Fruit fly (Drosophila melanogaster) whole organism, embryonic: Measurements from ENCODE around the gene Ythdc1.

ENCODE experiments used
- Asciz ChIP-seq: fragments of 200-800 bp; sonication (Bioruptor generic); optimal IDR thresholded peaks from 2 replicates; lab custom pipeline; 2017; ENCODE audit warnings: missing biosample characterization, mild to moderate bottlenecking, missing genetic modification characterization, missing genetic modification reagents
- Atf3 ChIP-seq: fragments of 200-800 bp; sonication (Bioruptor generic); optimal IDR thresholded peaks from 3 replicates; lab custom pipeline; 2016; ENCODE audit warnings: missing biosample characterization, missing genetic modification characterization
- Bgb ChIP-seq: fragments of 200-800 bp; sonication (Bioruptor generic); IDR thresholded peaks from 2 replicates; pipeline ENCODE4 v1.3.6; 2022; ENCODE audit warnings: missing biosample characterization, missing genetic modification characterization; ENCODE audit not compliant: partially characterized antibody
- CG10321 ChIP-seq: fragments of 200-800 bp; sonication (Bioruptor generic); IDR thresholded peaks from 2 replicates; pipeline ENCODE4 v1.3.6; 2022; ENCODE audit warnings: missing biosample characterization, missing genetic modification characterization
- CG12219 ChIP-seq: fragments of 200-800 bp; sonication (Bioruptor generic); optimal IDR thresholded peaks from 3 replicates; lab custom pipeline; 2018; ENCODE audit warnings: missing biosample characterization, mild to moderate bottlenecking, missing genetic modification characterization
- CG13287 ChIP-seq: fragments of 200-800 bp; sonication (Bioruptor generic); IDR thresholded peaks from 2 replicates; pipeline ENCODE4 v1.3.6; 2022; ENCODE audit warnings: missing biosample characterization, missing genetic modification characterization; ENCODE audit not compliant: partially characterized antibody
- CG14860 ChIP-seq: fragments of 200-800 bp; sonication (Bioruptor generic); IDR thresholded peaks from 3 replicates; pipeline ENCODE4 v1.3.6; 2022; ENCODE audit warnings: missing biosample characterization, missing genetic modification characterization; ENCODE audit not compliant: partially characterized antibody
- CG17802 ChIP-seq: fragments of 200-800 bp; sonication (Bioruptor generic); optimal IDR thresholded peaks from 2 replicates; lab custom pipeline; 2018; ENCODE audit warnings: missing biosample characterization, mild to moderate bottlenecking, missing genetic modification characterization, moderate library complexity
- CG17829 ChIP-seq: fragments of 200-800 bp; optimal IDR thresholded peaks from 2 replicates; lab custom pipeline; 2019; ENCODE audit warnings: missing biosample characterization, mild to moderate bottlenecking, missing genetic modification characterization, moderate library complexity
- CG1832 ChIP-seq: fragments of 200-800 bp; sonication (Bioruptor generic); optimal IDR thresholded peaks from 2 replicates; lab custom pipeline; 2017; ENCODE audit warnings: missing biosample characterization, mild to moderate bottlenecking, missing genetic modification characterization, inconsistent platforms
- CG18619 ChIP-seq: fragments of 200-800 bp; sonication (Bioruptor generic); optimal IDR thresholded peaks from 3 replicates; lab custom pipeline; 2017; ENCODE audit warnings: missing biosample characterization, mild to moderate bottlenecking, missing genetic modification characterization
- CG2712 ChIP-seq: fragments of 200-800 bp; optimal IDR thresholded peaks from 3 replicates; lab custom pipeline; 2019; ENCODE audit warnings: missing biosample characterization, mild to moderate bottlenecking, missing genetic modification characterization, moderate library complexity
- CG3065 ChIP-seq: fragments of 200-800 bp; sonication (Bioruptor generic); optimal IDR thresholded peaks from 2 replicates; lab custom pipeline; 2016; ENCODE audit warnings: missing biosample characterization, missing genetic modification characterization
- CG32772 ChIP-seq: fragments of 200-800 bp; sonication (Bioruptor generic); IDR thresholded peaks from 2 replicates; pipeline ENCODE4 v1.3.6; 2022; ENCODE audit warnings: missing biosample characterization, missing genetic modification characterization
- CG33213 ChIP-seq: fragments of 200-800 bp; sonication (Bioruptor generic); optimal IDR thresholded peaks from 3 replicates; lab custom pipeline; 2016; ENCODE audit warnings: missing biosample characterization, missing genetic modification characterization
- CG4360 ChIP-seq: fragments of 200-800 bp; sonication (Bioruptor generic); IDR thresholded peaks from 2 replicates; pipeline ENCODE4 v1.3.6; 2022; ENCODE audit warnings: missing biosample characterization, missing genetic modification characterization
- Dll ChIP-seq: fragments of 200-800 bp; sonication (Bioruptor generic); IDR thresholded peaks from 4 replicates; pipeline ENCODE4 v1.3.6; 2022; ENCODE audit warnings: missing biosample characterization, missing genetic modification characterization; ENCODE audit not compliant: partially characterized antibody
- Elba2 ChIP-seq: fragments of 200-800 bp; sonication (Bioruptor generic); optimal IDR thresholded peaks from 3 replicates; lab custom pipeline; 2016; ENCODE audit warnings: missing biosample characterization, missing genetic modification characterization
- Ets97D ChIP-seq: fragments of 200-800 bp; sonication (Bioruptor generic); optimal IDR thresholded peaks from 3 replicates; lab custom pipeline; 2016; ENCODE audit warnings: missing biosample characterization, missing genetic modification characterization
- HLH4C ChIP-seq: fragments of 200-800 bp; sonication (Bioruptor generic); IDR thresholded peaks from 3 replicates; pipeline ENCODE4 v1.3.6; 2022; ENCODE audit warnings: missing biosample characterization, missing genetic modification characterization; ENCODE audit not compliant: partially characterized antibody
- HmgD ChIP-seq: fragments of 200-800 bp; sonication (Bioruptor generic); optimal IDR thresholded peaks from 3 replicates; lab custom pipeline; 2016; ENCODE audit warnings: missing biosample characterization, missing genetic modification characterization
- HmgZ ChIP-seq: fragments of 200-800 bp; sonication (Bioruptor generic); optimal IDR thresholded peaks from 2 replicates; lab custom pipeline; 2018; ENCODE audit warnings: missing biosample characterization, mild to moderate bottlenecking, missing genetic modification characterization
- Hmx ChIP-seq: fragments of 200-800 bp; sonication (Bioruptor generic); optimal IDR thresholded peaks from 2 replicates; lab custom pipeline; 2016; ENCODE audit warnings: missing biosample characterization, missing genetic modification characterization
- Mrtf ChIP-seq: fragments of 200-800 bp; sonication (Bioruptor generic); IDR thresholded peaks from 3 replicates; pipeline ENCODE4 v1.3.6; 2022; ENCODE audit warnings: missing biosample characterization, missing genetic modification characterization
- Neu2 ChIP-seq: fragments of 200-800 bp; sonication (Bioruptor generic); optimal IDR thresholded peaks from 3 replicates; lab custom pipeline; 2016; ENCODE audit warnings: missing biosample characterization, missing genetic modification characterization, borderline replicate concordance
- NfI ChIP-seq: fragments of 200-800 bp; sonication (Bioruptor generic); optimal IDR thresholded peaks from 3 replicates; lab custom pipeline; 2018; ENCODE audit warnings: missing biosample characterization, mild to moderate bottlenecking, missing genetic modification characterization, moderate library complexity
- Opbp ChIP-seq: fragments of 200-800 bp; sonication (Bioruptor generic); IDR thresholded peaks from 3 replicates; pipeline ENCODE4 v1.3.6; 2022; ENCODE audit warnings: missing biosample characterization, missing genetic modification characterization; ENCODE audit not compliant: partially characterized antibody
- Rfx ChIP-seq: fragments of 200-800 bp; sonication (Bioruptor generic); IDR thresholded peaks from 2 replicates; pipeline ENCODE4 v1.3.6; 2022; ENCODE audit warnings: missing biosample characterization, missing genetic modification characterization
- Sin3A ChIP-seq: fragments of >200 bp; optimal IDR thresholded peaks from 2 replicates; lab custom pipeline; 2018
- al ChIP-seq: fragments of 200-800 bp; sonication (Bioruptor generic); IDR thresholded peaks from 2 replicates; pipeline ENCODE4 v1.3.6; 2022; ENCODE audit warnings: missing biosample characterization, missing genetic modification characterization
- bcd ChIP-seq: fragments of 200-800 bp; sonication (Bioruptor generic); optimal IDR thresholded peaks from 2 replicates; lab custom pipeline; 2017; ENCODE audit warnings: missing biosample characterization, mild to moderate bottlenecking, missing genetic modification characterization
- btn ChIP-seq: fragments of 200-800 bp; sonication (Bioruptor generic); optimal IDR thresholded peaks from 2 replicates; lab custom pipeline; 2016; ENCODE audit warnings: missing biosample characterization, missing genetic modification characterization
- chinmo ChIP-seq: fragments of 200-800 bp; sonication (Bioruptor generic); IDR thresholded peaks from 4 replicates; pipeline ENCODE4 v1.3.6; 2022; ENCODE audit warnings: missing biosample characterization, missing genetic modification characterization; ENCODE audit not compliant: partially characterized antibody
- dysf ChIP-seq: fragments of 200-800 bp; sonication (Bioruptor generic); IDR thresholded peaks from 3 replicates; pipeline ENCODE4 v1.3.6; 2022; ENCODE audit warnings: missing biosample characterization, missing genetic modification characterization
- ftz-f1 ChIP-seq: fragments of 200-800 bp; sonication (Bioruptor generic); optimal IDR thresholded peaks from 2 replicates; lab custom pipeline; 2016; ENCODE audit warnings: missing biosample characterization, missing genetic modification characterization
- gro ChIP-seq: fragments of 200-800 bp; sonication (Bioruptor generic); optimal IDR thresholded peaks from 2 replicates; lab custom pipeline; 2016; ENCODE audit warnings: missing biosample characterization, missing genetic modification characterization
- hth ChIP-seq: fragments of >200 bp; optimal IDR thresholded peaks from 2 replicates; lab custom pipeline; 2017; ENCODE audit warnings: inconsistent platforms
- nerfin-1 ChIP-seq: fragments of 200-800 bp; sonication (Bioruptor generic); optimal IDR thresholded peaks from 3 replicates; lab custom pipeline; 2019; ENCODE audit warnings: missing biosample characterization, mild to moderate bottlenecking, missing genetic modification characterization, moderate library complexity
- nmo ChIP-seq: fragments of 200-800 bp; sonication (Bioruptor generic); optimal IDR thresholded peaks from 2 replicates; lab custom pipeline; 2018; ENCODE audit warnings: missing biosample characterization, mild to moderate bottlenecking, missing genetic modification characterization, moderate library complexity
- odd ChIP-seq: fragments of 200-800 bp; sonication (Bioruptor generic); optimal IDR thresholded peaks from 2 replicates; lab custom pipeline; 2017; ENCODE audit warnings: missing biosample characterization, mild to moderate bottlenecking, missing genetic modification characterization
- peb ChIP-seq: fragments of 200-800 bp; sonication (Bioruptor generic); IDR thresholded peaks from 2 replicates; pipeline ENCODE4 v1.3.6; 2022; ENCODE audit warnings: missing biosample characterization, missing genetic modification characterization
- phol ChIP-seq: fragments of 200-800 bp; sonication (Bioruptor generic); optimal IDR thresholded peaks from 3 replicates; lab custom pipeline; 2018; ENCODE audit warnings: missing biosample characterization, mild to moderate bottlenecking, missing genetic modification characterization, moderate library complexity
- pzg ChIP-seq: fragments of 200-800 bp; sonication (Bioruptor generic); optimal IDR thresholded peaks from 3 replicates; lab custom pipeline; 2018; ENCODE audit warnings: missing biosample characterization, mild to moderate bottlenecking, missing genetic modification characterization, moderate library complexity
- rib ChIP-seq: fragments of 200-800 bp; sonication (Bioruptor generic); IDR thresholded peaks from 2 replicates; pipeline ENCODE4 v1.3.6; 2022; ENCODE audit warnings: missing biosample characterization, missing genetic modification characterization
- sisA ChIP-seq: fragments of 200-800 bp; sonication (Bioruptor generic); IDR thresholded peaks from 2 replicates; pipeline ENCODE4 v1.3.6; 2022; ENCODE audit warnings: missing biosample characterization, missing genetic modification characterization
- sug ChIP-seq: fragments of 200-800 bp; optimal IDR thresholded peaks from 2 replicates; lab custom pipeline; 2019; ENCODE audit warnings: missing biosample characterization, mild to moderate bottlenecking, missing genetic modification characterization, moderate library complexity
- trem ChIP-seq: fragments of 200-800 bp; optimal IDR thresholded peaks from 3 replicates; lab custom pipeline; 2019; ENCODE audit warnings: missing biosample characterization, mild to moderate bottlenecking, missing genetic modification characterization, moderate library complexity
- vnd ChIP-seq: fragments of 200-800 bp; sonication (Bioruptor generic); IDR thresholded peaks from 3 replicates; pipeline ENCODE4 v1.3.6; 2022; ENCODE audit warnings: missing biosample characterization, missing genetic modification characterization; ENCODE audit not compliant: partially characterized antibody
- zf30C ChIP-seq: fragments of 200-800 bp; sonication (Bioruptor generic); optimal IDR thresholded peaks from 3 replicates; lab custom pipeline; 2018; ENCODE audit warnings: missing biosample characterization, mild to moderate bottlenecking, missing genetic modification characterization
- zfh1 ChIP-seq: fragments of 200-800 bp; sonication (Bioruptor generic); IDR thresholded peaks from 3 replicates; pipeline ENCODE4 v1.3.6; 2022; ENCODE audit warnings: missing biosample characterization, missing genetic modification characterization

The Ythdc1 gene

DNA sequence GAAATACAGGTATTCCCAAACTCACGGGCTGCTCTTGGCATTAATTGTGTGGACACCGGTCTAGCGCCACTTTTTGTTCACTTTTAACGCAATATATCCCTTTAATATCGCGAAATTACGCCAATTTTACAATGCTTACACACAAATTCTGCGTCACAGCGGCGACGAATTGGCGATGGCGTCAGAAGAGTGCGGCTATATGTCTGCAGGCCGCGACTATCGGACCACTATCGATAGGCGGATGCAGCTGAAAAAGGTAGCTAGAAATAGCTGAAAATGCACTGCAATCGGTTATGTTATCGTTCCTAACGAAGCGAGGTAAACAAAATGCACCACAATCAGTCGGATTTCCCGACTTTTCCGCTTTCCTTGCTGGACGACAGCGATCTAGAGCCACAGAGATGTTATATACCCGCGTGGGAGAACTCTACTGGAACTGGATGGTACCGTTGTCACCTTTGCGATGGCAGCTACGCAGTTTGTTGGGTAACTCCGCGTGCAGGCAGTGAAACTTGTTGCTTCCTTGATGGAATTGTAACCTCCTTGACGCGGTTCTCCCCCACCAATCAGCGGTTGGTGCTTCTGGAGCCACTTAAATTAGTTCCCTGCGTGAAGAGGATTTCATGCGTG lies at the start of gene Ythdc1, which contains the start of gene CG12010 (continued):
- TF ChIP-seq HmgZ (peak; percentile 82), nerfin-1 (tag; lab: Kevin White, UChicago) (peak; percentile 5), Rfx (GFP tag; lab: Robert Waterston, UW) (0 out of 2 replicates have a peak, but pooled peaks have one; percentile 23), CG4360 (0 out of 2 replicates have a peak, but pooled peaks have one; percentile 6), CG10321 (peak; percentile 95), Asciz (no peak), Neu2 (GFP tag; lab: Kevin White, UChicago) (peak; percentile 76), CG17802 (tag; lab: Kevin White, UChicago) (peak; percentile 88), gro (peak; percentile 34), CG32772 (no peak), Bgb (GFP tag; lab: Robert Waterston, UW) (peak; percentile 96), CG3065 (GFP tag; lab: Kevin White, UChicago) (no peak), vnd (GFP tag; lab: Robert Waterston, UW) (peak; percentile 90), Hmx (GFP tag; lab: Kevin White, UChicago) (no peak), chinmo (peak; percentile 95), al (GFP tag; lab: Robert Waterston, UW) (no peak), ftz-f1 (peak; percentile 23), Sin3A (lab: Kevin White, UChicago) (peak; percentile 84), phol (tag; lab: Kevin White, UChicago) (peak; percentile 88), Dll (GFP tag; lab: Robert Waterston, UW) (peak; percentile 89), Mrtf (GFP tag; lab: Robert Waterston, UW) (no peak), sug (tag; lab: Kevin White, UChicago) (no peak), hth (lab: Kevin White, UChicago) (no peak), dysf (GFP tag; lab: Robert Waterston, UW) (peak; percentile 8; the same call in 1 of the 3 replicates), CG2712 (peak; percentile 55), Ets97D (GFP tag; lab: Kevin White, UChicago) (peak; percentile 30), bcd (no peak), peb (GFP tag; lab: Robert Waterston, UW) (no peak), pzg (peak; percentile 92), odd (GFP tag; lab: Kevin White, UChicago) (no peak), NfI (GFP tag; lab: Kevin White, UChicago) (no peak), sisA (GFP tag; lab: Robert Waterston, UW) (no peak), zf30C (peak; percentile 49), Atf3 (GFP tag; lab: Kevin White, UChicago) (no peak), HmgD (GFP tag; lab: Kevin White, UChicago) (peak; percentile 3), HLH4C (GFP tag; lab: Robert Waterston, UW) (peak; percentile 94), CG12219 (GFP tag; lab: Kevin White, UChicago) (no peak), Opbp (GFP tag; lab: Robert Waterston, UW) (peak; percentile 93), trem (tag; lab: Kevin White, UChicago) (peak; percentile 68), CG33213 (GFP tag; lab: Kevin White, UChicago) (no peak), CG18619 (GFP tag; lab: Kevin White, UChicago) (peak; percentile 10), CG1832 (GFP tag; lab: Kevin White, UChicago) (peak; percentile 83), Elba2 (GFP tag; lab: Kevin White, UChicago) (no peak), zfh1 (no peak), CG17829 (tag; lab: Kevin White, UChicago) (peak; percentile 41), rib (GFP tag; lab: Robert Waterston, UW) (no peak), CG13287 (GFP tag; lab: Robert Waterston, UW) (peak; percentile 90), nmo (GFP tag; lab: Kevin White, UChicago) (peak; percentile 60), CG14860 (GFP tag; lab: Robert Waterston, UW) (peak; percentile 92), btn (GFP tag; lab: Kevin White, UChicago) (no peak)
